Fruit fly (Drosophila melanogaster): ENCODE results near the gene Hr4.

Hr4 gene

dm6 chrX:2048778-2049686, 107.3 kb downstream of the Hr4 start:
- TF ChIP-seq Myc (optimal IDR thresholded peaks at IDR 0.05) (no peak), h (optimal IDR thresholded peaks at IDR 0.05) (no peak), psq (optimal IDR thresholded peaks at IDR 0.05) (no peak), Sin3A (optimal IDR thresholded peaks at IDR 0.05) (no peak), insv (optimal IDR thresholded peaks at IDR 0.05) (no peak), ttk (optimal IDR thresholded peaks at IDR 0.05) (no peak)

dm6 chrX:2050070-2050899, 108.5 kb downstream of the Hr4 start, which contains the start of gene moody:
moody (minus strand) TSS chrX:2050120.
- TF ChIP-seq Sin3A (optimal IDR thresholded peaks at IDR 0.05): no peak
- TF ChIP-seq insv (optimal IDR thresholded peaks at IDR 0.05): no peak
- TF ChIP-seq h (optimal IDR thresholded peaks at IDR 0.05): no peak
- TF ChIP-seq psq (optimal IDR thresholded peaks at IDR 0.05): no peak
- no peak for TF ChIP-seq ttk (optimal IDR thresholded peaks at IDR 0.05)
- no peak for TF ChIP-seq Myc (optimal IDR thresholded peaks at IDR 0.05)

Measured in Kc167 (cell line).